Worm (Caenorhabditis elegans) whole organism, L3 larva: Measurements from ENCODE around the gene vps-41.

Experiments used
- ceh-82 ChIP-seq: fragments of 150-350 bp; optimal IDR thresholded peaks from 2 replicates; lab custom pipeline; 2014; ENCODE audit warnings: missing biosample characterization, missing genetic modification characterization
- elt-1 ChIP-seq: fragments of 150-350 bp; optimal IDR thresholded peaks from 2 replicates; lab custom pipeline; 2014; ENCODE audit warnings: missing biosample characterization, missing genetic modification characterization
- elt-3 ChIP-seq, 3 experiments: fragments of 150-350 bp in 1 of 3; sonication (generic microtip) in 2 of 3; optimal IDR thresholded peaks; 2 replicates in 2 of 3; 4 replicates in 1 of 3; lab custom pipeline; 2014 to 2017; ENCODE audit warnings: missing biosample characterization in 3 of 3, missing genetic modification characterization in 3 of 3
- lin-15B ChIP-seq: fragments of 150-350 bp; optimal IDR thresholded peaks from 2 replicates; lab custom pipeline; 2014; ENCODE audit warnings: missing biosample characterization, missing genetic modification characterization
- mdl-1 ChIP-seq: fragments of 150-350 bp; optimal IDR thresholded peaks from 2 replicates; lab custom pipeline; 2014; ENCODE audit warnings: missing biosample characterization, missing genetic modification characterization
- nhr-12 ChIP-seq: fragments of 150-350 bp; optimal IDR thresholded peaks from 2 replicates; lab custom pipeline; 2014; ENCODE audit warnings: missing biosample characterization, missing genetic modification characterization
- nhr-237 ChIP-seq: fragments of 150-350 bp; optimal IDR thresholded peaks from 2 replicates; lab custom pipeline; 2014; ENCODE audit warnings: missing biosample characterization, missing genetic modification characterization
- nhr-28 ChIP-seq: fragments of 150-350 bp; optimal IDR thresholded peaks from 2 replicates; lab custom pipeline; 2014; ENCODE audit warnings: missing biosample characterization, missing genetic modification characterization
- nhr-76 ChIP-seq: fragments of 150-350 bp; sonication (generic microtip); optimal IDR thresholded peaks from 5 replicates; lab custom pipeline; 2014; ENCODE audit warnings: missing biosample characterization, missing genetic modification characterization
- nhr-77 ChIP-seq: fragments of 150-350 bp; optimal IDR thresholded peaks from 2 replicates; lab custom pipeline; 2014; ENCODE audit warnings: missing biosample characterization, missing genetic modification characterization
- snpc-4 ChIP-seq: fragments of 150-350 bp; optimal IDR thresholded peaks from 2 replicates; lab custom pipeline; 2014; ENCODE audit warnings: missing biosample characterization, missing genetic modification characterization
- zag-1 ChIP-seq: fragments of 150-350 bp; optimal IDR thresholded peaks from 2 replicates; lab custom pipeline; 2014; ENCODE audit warnings: missing biosample characterization, missing genetic modification characterization

- TF ChIP-seq snpc-4 (tag; lab: Kevin White, UChicago): no peak
- no peak for TF ChIP-seq nhr-76 (tag; lab: Kevin White, UChicago)
- TF ChIP-seq nhr-77 (tag; lab: Kevin White, UChicago): no peak
- TF ChIP-seq mdl-1 (tag; lab: Kevin White, UChicago): no peak
- no peak for TF ChIP-seq elt-1 (tag; lab: Kevin White, UChicago)
- no peak for TF ChIP-seq zag-1 (tag; lab: Kevin White, UChicago)
- no peak for TF ChIP-seq elt-3 (tag; optimal IDR thresholded peaks at IDR 0.05; lab: Kevin White, UChicago)
- no peak for TF ChIP-seq ceh-82 (tag; lab: Kevin White, UChicago)
- TF ChIP-seq nhr-12 (tag; lab: Kevin White, UChicago): no peak
- TF ChIP-seq nhr-237 (tag; lab: Kevin White, UChicago): no peak
- TF ChIP-seq lin-15B (tag; lab: Kevin White, UChicago): no peak
- no peak for TF ChIP-seq nhr-28 (tag; lab: Kevin White, UChicago)
Measured at ce11 chrX:5254894-5255293, 28.7 kb upstream of the vps-41 start, which contains the start of gene nspg-13.
